Worm (Caenorhabditis elegans): ENCODE measurements around the gene srz-90.

Gene srz-90

DNA sequence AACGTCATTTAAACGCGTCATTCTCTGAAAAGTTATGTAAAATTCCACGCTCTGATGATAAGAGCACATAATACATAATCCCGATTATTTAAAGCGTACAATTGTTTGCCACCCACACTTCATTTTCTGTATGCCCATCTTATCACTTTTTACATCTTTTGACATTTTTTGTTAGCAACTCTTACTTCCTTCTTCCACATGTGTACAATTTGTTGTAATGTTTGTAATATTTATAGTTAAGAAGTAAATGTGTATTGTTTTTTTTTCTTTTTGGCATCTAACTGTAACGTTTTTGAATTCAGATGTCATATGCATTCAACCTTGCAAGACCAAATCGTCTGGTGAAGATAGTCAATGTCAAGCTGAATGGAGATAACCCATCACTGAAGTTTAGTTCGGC, 7.1 kb upstream of the srz-90 start, which contains the start of gene fbxa-136:
fbxa-136 (plus strand) TSS at position 301 of the 400 bp plus-strand sequence.
- TF ChIP-seq tbx-8 (GFP tag; optimal IDR thresholded peaks at IDR 0.05) (no peak), ceh-39 (tag; optimal IDR thresholded peaks at IDR 0.05) (no peak), nhr-76 (tag; optimal IDR thresholded peaks at IDR 0.05) (no peak), unc-39 (tag; optimal IDR thresholded peaks at IDR 0.05) (no peak), zip-8 (tag; optimal IDR thresholded peaks at IDR 0.05) (no peak), sem-2 (GFP tag; optimal IDR thresholded peaks at IDR 0.05) (no peak), lin-32 (GFP tag; optimal IDR thresholded peaks at IDR 0.05) (no peak)

DNA sequence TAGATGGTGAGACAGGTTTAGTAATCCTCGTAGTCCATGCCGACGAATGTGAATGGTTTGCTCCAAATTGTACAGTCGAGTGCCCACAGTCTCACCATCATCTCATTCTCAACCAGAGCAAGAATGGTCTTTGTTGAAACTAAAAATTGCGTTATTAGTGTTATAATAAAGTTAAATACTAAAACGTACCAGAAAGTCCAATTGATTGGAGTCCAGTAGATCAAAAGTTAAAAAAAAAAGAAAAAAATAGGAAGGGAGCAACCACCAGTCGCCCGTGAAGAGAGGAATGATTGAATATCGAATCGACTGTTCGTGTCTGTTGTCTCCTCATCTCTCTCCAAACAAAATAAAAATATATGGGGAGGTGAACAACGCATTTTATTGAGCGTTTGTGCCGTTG, 2.7 kb downstream of the srz-90 start, which contains the start of gene C18D4.12:
C18D4.12 (minus strand) TSS at position 101 of the 400 bp plus-strand sequence.
- TF ChIP-seq nhr-28 (tag; optimal IDR thresholded peaks at IDR 0.05), result no peak
- no peak for TF ChIP-seq elt-1 (tag; optimal IDR thresholded peaks at IDR 0.05; ENCODE audit: borderline replicate concordance, insufficient read depth)
- TF ChIP-seq zip-8 (tag; optimal IDR thresholded peaks at IDR 0.05), result no peak
- no peak for TF ChIP-seq lin-13 (tag; optimal IDR thresholded peaks at IDR 0.05)
- no peak for TF ChIP-seq lin-32 (GFP tag; optimal IDR thresholded peaks at IDR 0.05)

DNA sequence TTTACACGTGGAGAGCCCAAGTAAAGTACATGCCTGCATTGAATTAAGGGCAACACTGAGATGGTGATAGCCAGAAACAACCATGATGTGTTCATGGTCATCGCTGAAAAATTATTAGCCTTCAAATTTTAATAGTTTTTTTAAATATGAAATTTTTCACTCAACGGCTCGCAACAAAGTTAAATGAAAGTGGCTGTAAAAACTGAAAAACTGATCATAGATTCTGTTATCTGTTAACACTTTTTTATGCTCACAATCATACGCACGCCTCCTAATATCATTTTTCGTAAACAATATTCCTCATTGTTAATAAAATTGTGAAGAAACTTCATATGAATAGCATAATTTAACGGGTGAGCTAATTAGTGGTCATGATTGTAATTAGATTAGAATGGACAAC, 3.6 kb downstream of the srz-90 start, which contains the start of gene C18D4.4:
C18D4.4 (minus strand) TSS at position 101 of the 400 bp plus-strand sequence.
- TF ChIP-seq snpc-4 (tag; optimal IDR thresholded peaks at IDR 0.05) (no peak), lin-32 (GFP tag; optimal IDR thresholded peaks at IDR 0.05) (no peak), blmp-1 (tag; optimal IDR thresholded peaks at IDR 0.05) (no peak), unc-62 (GFP tag; optimal IDR thresholded peaks at IDR 0.05) (no peak), hlh-1 (tag; optimal IDR thresholded peaks at IDR 0.05) (no peak), nhr-2 (tag; optimal IDR thresholded peaks at IDR 0.05) (no peak), unc-39 (tag; optimal IDR thresholded peaks at IDR 0.05) (no peak), drap-1 (GFP tag; optimal IDR thresholded peaks at IDR 0.05) (no peak), nhr-28 (tag; optimal IDR thresholded peaks at IDR 0.05) (no peak)

DNA sequence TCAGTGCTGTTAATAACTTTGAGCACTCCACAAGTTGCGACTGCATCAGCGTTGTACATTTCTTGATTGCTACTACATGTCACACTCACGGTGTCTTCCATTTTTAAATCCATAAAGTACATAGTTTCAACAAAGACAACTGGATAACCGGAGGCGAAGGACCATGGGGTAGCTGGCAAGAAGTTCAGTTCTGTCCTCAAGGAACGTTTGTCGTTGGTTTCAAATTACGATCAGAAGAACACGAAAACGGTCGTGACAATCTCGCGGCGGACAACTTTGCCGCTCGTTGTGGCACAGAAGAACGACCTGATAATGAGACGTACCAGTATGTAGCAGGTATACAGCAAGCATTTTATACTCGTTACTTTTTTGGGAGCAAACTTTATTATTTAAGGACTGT, 4.9 kb downstream of the srz-90 start, which contains the start of gene C18D4.3:
C18D4.3 (minus strand) TSS at position 101 of the 400 bp plus-strand sequence.
- TF ChIP-seq unc-120 (tag; optimal IDR thresholded peaks at IDR 0.05; ENCODE audit: poor library complexity, severe bottlenecking), result no peak

DNA sequence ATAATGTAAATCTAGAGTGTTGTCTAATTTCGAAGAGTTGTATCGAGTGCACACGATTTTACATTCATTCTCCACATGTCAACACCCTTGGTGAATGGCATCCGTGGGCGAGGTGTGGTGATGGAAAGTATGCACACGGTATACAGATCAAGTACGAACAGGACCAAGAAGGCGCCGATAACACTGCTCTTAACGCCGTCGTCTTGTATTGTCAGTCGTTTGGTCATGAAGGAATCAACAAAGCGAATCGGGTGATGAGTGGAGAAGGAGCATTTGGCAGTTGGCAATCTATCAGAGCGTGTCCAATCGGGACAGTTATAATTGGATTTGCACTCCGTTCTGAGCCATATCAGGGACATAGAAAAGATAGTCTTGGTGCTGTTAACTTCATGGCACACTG, 5.4 kb downstream of the srz-90 start:
- TF ChIP-seq unc-120 (tag; optimal IDR thresholded peaks at IDR 0.05; ENCODE audit: poor library complexity, severe bottlenecking) (no peak), snpc-4 (tag; optimal IDR thresholded peaks at IDR 0.05) (no peak), nhr-76 (tag; optimal IDR thresholded peaks at IDR 0.05) (no peak), mep-1 (tag; optimal IDR thresholded peaks at IDR 0.05) (no peak), lin-13 (tag; optimal IDR thresholded peaks at IDR 0.05) (no peak), sptf-1 (tag; optimal IDR thresholded peaks at IDR 0.05) (no peak), nhr-12 (tag; optimal IDR thresholded peaks at IDR 0.05) (no peak), drap-1 (GFP tag; optimal IDR thresholded peaks at IDR 0.05) (no peak), ceh-43 (GFP tag; optimal IDR thresholded peaks at IDR 0.05) (no peak), ces-1 (GFP tag; optimal IDR thresholded peaks at IDR 0.05) (no peak), hlh-1 (tag; optimal IDR thresholded peaks at IDR 0.05) (no peak), pha-4 (tag; optimal IDR thresholded peaks at IDR 0.05) (no peak), ceh-39 (tag; optimal IDR thresholded peaks at IDR 0.05) (no peak), tbx-8 (GFP tag; optimal IDR thresholded peaks at IDR 0.05) (no peak), sem-2 (GFP tag; optimal IDR thresholded peaks at IDR 0.05) (no peak), flh-1 (GFP tag; optimal IDR thresholded peaks at IDR 0.05) (no peak), nhr-237 (tag; optimal IDR thresholded peaks at IDR 0.05) (no peak)

DNA sequence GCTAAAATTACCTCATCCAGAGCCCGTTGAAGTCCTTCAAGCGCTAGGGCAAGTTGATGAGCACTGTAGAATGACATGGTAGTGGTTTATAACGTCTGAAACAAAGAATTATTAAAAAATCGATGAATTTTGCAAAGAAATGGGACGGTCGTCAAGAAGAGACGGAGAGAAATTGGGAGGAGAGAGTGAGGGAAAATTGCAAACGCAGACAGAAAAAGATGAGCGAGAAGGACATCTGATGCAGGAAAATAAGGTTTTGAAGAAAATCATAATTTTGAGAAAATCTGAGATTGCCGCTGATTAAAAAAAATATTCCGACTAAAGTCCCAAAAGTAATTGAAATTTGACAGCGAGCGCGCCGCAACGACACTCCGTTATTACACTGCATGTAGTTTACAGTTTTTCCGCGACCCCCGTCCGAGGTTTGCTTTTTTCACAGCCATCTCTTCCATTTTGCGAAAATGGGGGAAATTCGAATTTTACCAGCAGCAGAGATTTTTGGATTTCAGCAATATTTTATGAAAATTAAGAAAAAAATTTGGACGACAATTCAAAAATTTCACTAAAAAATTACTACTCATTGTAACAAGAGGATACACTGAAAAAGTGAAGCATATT, 10.6 kb downstream of the srz-90 start, which contains the start of gene C18D4.6:
C18D4.6 (minus strand) TSS at position 97 of the 618 bp plus-strand sequence.
- TF ChIP-seq ham-2 (GFP tag; optimal IDR thresholded peaks at IDR 0.05) (no peak), drap-1 (GFP tag; optimal IDR thresholded peaks at IDR 0.05) (peak; percentile 38)

DNA sequence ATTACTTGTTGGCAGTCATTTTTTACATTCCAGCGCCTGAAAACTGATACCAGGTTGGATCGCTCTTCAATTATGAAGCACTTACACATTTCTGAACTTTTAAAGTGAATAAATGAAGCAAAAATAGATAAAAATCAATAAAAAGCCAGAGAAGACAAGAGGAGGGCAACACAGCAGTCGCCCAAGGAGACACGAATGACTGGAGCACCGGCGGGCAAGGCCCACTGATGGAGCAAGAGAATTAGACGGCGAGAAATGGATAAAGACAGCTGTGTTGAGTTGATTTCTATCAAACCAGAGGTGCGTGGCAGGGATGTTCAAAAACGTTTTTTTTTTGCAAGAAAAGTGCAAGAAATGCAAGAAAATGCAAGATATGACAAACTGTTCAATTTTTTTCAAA, 11.5 kb downstream of the srz-90 start:
- TF ChIP-seq unc-120 (tag; optimal IDR thresholded peaks at IDR 0.05; ENCODE audit: poor library complexity, severe bottlenecking) (peak; percentile 67), hlh-1 (tag; optimal IDR thresholded peaks at IDR 0.05) (peak; percentile 68), unc-62 (GFP tag; optimal IDR thresholded peaks at IDR 0.05) (no peak)

All from whole organism, mixed stage, embryonic.